Fruit fly (Drosophila melanogaster): ENCODE data around the gene CG5377.

Gene CG5377

dm6 chr3R:22470064-22470463, 2.1 kb upstream of the CG5377 start:
- TF ChIP-seq GATAd (GFP tag; optimal IDR thresholded peaks at IDR 0.05): no peak
- no peak for TF ChIP-seq psq (GFP tag; optimal IDR thresholded peaks at IDR 0.05)
- TF ChIP-seq tai (GFP tag; optimal IDR thresholded peaks at IDR 0.05): no peak
- no peak for TF ChIP-seq woc (GFP tag; optimal IDR thresholded peaks at IDR 0.05)
- TF ChIP-seq rgr (GFP tag; optimal IDR thresholded peaks at IDR 0.05): no peak
- no peak for TF ChIP-seq Dif (GFP tag; optimal IDR thresholded peaks at IDR 0.05; ENCODE audit: partially characterized antibody)
- no peak for TF ChIP-seq dmrt93B (GFP tag; optimal IDR thresholded peaks at IDR 0.05)

- no peak for TF ChIP-seq Mio (GFP tag; optimal IDR thresholded peaks at IDR 0.05)
- TF ChIP-seq sage (GFP tag; optimal IDR thresholded peaks at IDR 0.05): no peak
- TF ChIP-seq GATAd (GFP tag; optimal IDR thresholded peaks at IDR 0.05): no peak
- no peak for TF ChIP-seq Dfd (GFP tag; optimal IDR thresholded peaks at IDR 0.05)
- peak; percentile 69 for TF ChIP-seq sv (GFP tag; optimal IDR thresholded peaks at IDR 0.05)
- no peak for TF ChIP-seq psq (GFP tag; optimal IDR thresholded peaks at IDR 0.05)
- TF ChIP-seq brk (GFP tag; optimal IDR thresholded peaks at IDR 0.05): no peak
- TF ChIP-seq ey (GFP tag; optimal IDR thresholded peaks at IDR 0.05): peak; percentile 78
- TF ChIP-seq CrebA (GFP tag; optimal IDR thresholded peaks at IDR 0.05; ENCODE audit: borderline replicate concordance): no peak
- TF ChIP-seq Vsx2 (GFP tag; optimal IDR thresholded peaks at IDR 0.05; ENCODE audit: partially characterized antibody): no peak
- TF ChIP-seq OdsH (GFP tag; optimal IDR thresholded peaks at IDR 0.05): peak; percentile 43
- TF ChIP-seq Sp1 (GFP tag; optimal IDR thresholded peaks at IDR 0.05): peak; percentile 57
- TF ChIP-seq Rel (GFP tag; optimal IDR thresholded peaks at IDR 0.05): no peak
- TF ChIP-seq Rel (tag; optimal IDR thresholded peaks at IDR 0.05): no peak
- TF ChIP-seq jim (GFP tag; optimal IDR thresholded peaks at IDR 0.05): no peak
- TF ChIP-seq Abd-B (GFP tag; optimal IDR thresholded peaks at IDR 0.05): no peak
- TF ChIP-seq HLH106 (tag; optimal IDR thresholded peaks at IDR 0.05): peak; percentile 67
- TF ChIP-seq N (GFP tag; optimal IDR thresholded peaks at IDR 0.05): no peak
- peak in 1 of 2 experiments; percentile 74 for TF ChIP-seq foxo (GFP tag; optimal IDR thresholded peaks at IDR 0.05)
- no peak for TF ChIP-seq usp (GFP tag; optimal IDR thresholded peaks at IDR 0.05)
- no peak for TF ChIP-seq Hr83 (GFP tag; optimal IDR thresholded peaks at IDR 0.05; ENCODE audit: poor library complexity, severe bottlenecking)
- peak; percentile 74 for TF ChIP-seq h (GFP tag; optimal IDR thresholded peaks at IDR 0.05)
- no peak for TF ChIP-seq Dif (GFP tag; optimal IDR thresholded peaks at IDR 0.05; ENCODE audit: partially characterized antibody)
- TF ChIP-seq fru (GFP tag; optimal IDR thresholded peaks at IDR 0.05): peak; percentile 79
- TF ChIP-seq Hr78 (GFP tag; optimal IDR thresholded peaks at IDR 0.05): no peak
- no peak for TF ChIP-seq Myc (optimal IDR thresholded peaks at IDR 0.05)
- TF ChIP-seq rgr (GFP tag; optimal IDR thresholded peaks at IDR 0.05): peak; percentile 59
- TF ChIP-seq tai (GFP tag; optimal IDR thresholded peaks at IDR 0.05): no peak
- peak; percentile 6 for TF ChIP-seq CG32264 (GFP tag; optimal IDR thresholded peaks at IDR 0.05)
- TF ChIP-seq br (GFP tag; optimal IDR thresholded peaks at IDR 0.05): peak; percentile 74
- TF ChIP-seq dl (GFP tag; optimal IDR thresholded peaks at IDR 0.05; ENCODE audit: insufficient read depth in 1 of 2, partially characterized antibody in 2 of 2): no peak
- no peak for TF ChIP-seq Hnf4 (GFP tag; optimal IDR thresholded peaks at IDR 0.05)
- peak; percentile 21 for TF ChIP-seq woc (GFP tag; optimal IDR thresholded peaks at IDR 0.05)
- no peak for TF ChIP-seq lola (GFP tag; optimal IDR thresholded peaks at IDR 0.05)
- TF ChIP-seq CG9705 (GFP tag; optimal IDR thresholded peaks at IDR 0.05): no peak
- no peak for TF ChIP-seq dmrt93B (GFP tag; optimal IDR thresholded peaks at IDR 0.05)
- no peak for TF ChIP-seq Jra (GFP tag; optimal IDR thresholded peaks at IDR 0.05)
- no peak for TF ChIP-seq pan (optimal IDR thresholded peaks at IDR 0.05)
- no peak for TF ChIP-seq dsf (GFP tag; optimal IDR thresholded peaks at IDR 0.05; ENCODE audit: borderline replicate concordance)
These were observed 1.0 kb upstream of the CG5377 start for dm6 chr3R:22468829-22469487.
